Worm (Caenorhabditis elegans): Measurements from ENCODE around the gene R09F10.3.

Gene R09F10.3

DNA sequence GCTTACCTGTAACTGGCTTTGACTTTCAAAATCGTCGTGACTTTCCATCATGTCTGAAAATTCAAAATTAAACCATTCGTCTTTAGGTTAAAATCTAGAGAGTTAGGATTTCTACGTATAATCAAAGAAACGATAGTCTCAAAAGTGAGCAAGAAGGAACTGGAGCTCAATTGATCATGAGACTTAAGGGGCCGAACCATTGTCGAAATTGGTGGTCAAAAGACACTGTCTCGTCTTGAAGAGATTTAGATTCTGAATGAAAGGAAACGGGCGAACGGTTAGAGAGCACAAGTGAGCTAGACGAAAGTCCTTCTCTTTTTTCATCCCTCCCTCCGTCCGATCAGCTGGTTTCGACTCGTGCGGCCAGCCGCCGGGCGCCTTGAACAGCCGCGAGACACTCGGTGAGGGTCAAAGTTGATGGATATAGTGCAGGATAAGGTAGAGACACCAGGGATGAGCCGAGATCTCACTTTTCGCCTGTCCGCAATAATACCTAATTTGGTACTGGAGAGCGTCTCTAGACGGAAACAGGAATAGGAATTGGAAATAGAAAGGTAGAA is 33.2 kb upstream of the R09F10.3 start, which contains the start of gene M60.7:
Gene M60.7 (minus strand): TSS at position 51 of the 560 bp plus-strand sequence.
- TF ChIP-seq hlh-1 (tag; optimal IDR thresholded peaks at IDR 0.05), result no peak
- no peak for TF ChIP-seq mab-5 (tag; optimal IDR thresholded peaks at IDR 0.05)
- no peak for TF ChIP-seq snpc-4 (tag; optimal IDR thresholded peaks at IDR 0.05)

DNA sequence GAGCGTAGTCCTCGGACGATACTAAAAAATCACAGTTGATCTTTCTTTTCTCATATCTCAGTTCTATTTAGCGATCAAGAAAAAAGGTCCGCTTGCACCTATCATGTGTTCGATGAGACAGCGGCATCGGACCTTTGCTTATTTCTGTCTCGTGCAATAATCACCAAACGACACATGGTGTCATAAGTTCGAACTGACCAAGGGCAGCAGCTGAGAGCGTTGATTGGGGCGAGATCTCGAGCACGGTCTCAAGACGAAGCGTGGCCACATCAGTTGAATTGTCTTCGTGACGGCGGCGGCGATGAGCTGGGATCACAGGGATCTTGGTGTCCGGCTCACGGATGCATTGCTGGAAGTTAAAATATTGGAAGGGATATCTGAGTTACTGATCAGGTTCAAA is 31.7 kb upstream of the R09F10.3 start:
- peak; percentile 30 for TF ChIP-seq hlh-1 (tag; optimal IDR thresholded peaks at IDR 0.05)
- TF ChIP-seq nhr-76 (tag; optimal IDR thresholded peaks at IDR 0.05), result no peak
- no peak for TF ChIP-seq nhr-2 (tag; optimal IDR thresholded peaks at IDR 0.05)
- no peak for TF ChIP-seq mls-2 (tag; optimal IDR thresholded peaks at IDR 0.05)
- TF ChIP-seq ceh-83 (GFP tag; optimal IDR thresholded peaks at IDR 0.05), result no peak
- TF ChIP-seq pha-4 (tag; optimal IDR thresholded peaks at IDR 0.05), result no peak
- TF ChIP-seq bed-3 (GFP tag; optimal IDR thresholded peaks at IDR 0.05), result no peak
- no peak for TF ChIP-seq snpc-4 (tag; optimal IDR thresholded peaks at IDR 0.05)
- TF ChIP-seq zip-8 (tag; optimal IDR thresholded peaks at IDR 0.05), result no peak

DNA sequence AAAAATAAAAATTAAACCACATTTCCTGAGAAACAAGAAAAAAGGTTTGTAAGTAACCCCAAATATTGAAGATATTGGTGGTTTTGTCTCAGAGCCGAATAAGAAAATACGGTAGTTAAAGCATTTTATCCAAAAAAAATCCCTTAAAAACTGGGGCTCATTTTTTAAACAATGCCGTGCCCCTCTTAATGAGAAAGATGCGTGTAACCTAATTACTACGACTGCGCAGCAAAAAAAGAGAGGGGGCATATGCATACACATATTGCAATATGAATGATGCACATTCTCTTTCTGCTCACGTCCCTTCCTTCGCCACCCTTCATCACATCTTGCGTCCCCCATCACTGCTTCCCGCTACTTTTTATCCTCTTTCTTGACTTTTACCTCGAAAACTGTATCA is 26.3 kb upstream of the R09F10.3 start:
- TF ChIP-seq elt-1 (tag; optimal IDR thresholded peaks at IDR 0.05; ENCODE audit: borderline replicate concordance, insufficient read depth) (no peak), ces-1 (GFP tag; optimal IDR thresholded peaks at IDR 0.05) (peak; percentile 79)

DNA sequence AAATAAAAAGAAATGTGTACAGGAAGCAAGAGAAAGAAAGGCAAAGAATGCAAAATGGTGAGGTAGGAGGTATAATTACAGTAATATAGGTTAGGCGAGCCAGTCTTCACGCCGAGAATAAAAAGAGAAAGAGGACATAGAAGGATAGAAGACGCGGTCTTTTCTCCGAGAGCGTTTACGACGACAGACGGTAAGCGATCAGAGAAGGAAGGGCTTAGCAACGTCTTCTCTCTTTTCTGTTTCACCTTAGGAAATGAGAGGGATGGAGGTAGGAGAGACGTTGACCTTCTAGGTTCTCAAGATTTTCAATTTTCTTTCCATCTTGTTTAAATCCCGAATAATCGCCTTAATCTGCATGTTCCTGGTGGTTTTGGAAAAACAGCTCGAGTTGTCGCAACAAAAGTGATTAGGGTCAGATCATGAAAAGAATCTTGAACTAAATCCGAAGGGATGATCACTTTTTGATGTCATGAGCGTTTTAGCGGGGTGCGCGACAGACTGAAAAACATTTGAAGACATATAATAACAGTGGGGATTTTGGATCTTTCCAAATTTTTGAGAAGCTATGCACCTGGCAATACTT is 23.4 kb upstream of the R09F10.3 start, which contains the start of gene cutl-29:
Gene cutl-29 (minus strand): TSS at position 51 of the 583 bp plus-strand sequence.
- TF ChIP-seq ceh-43 (GFP tag; optimal IDR thresholded peaks at IDR 0.05) (no peak), ztf-11 (tag; optimal IDR thresholded peaks at IDR 0.05) (no peak), ces-1 (GFP tag; optimal IDR thresholded peaks at IDR 0.05) (no peak), unc-120 (tag; optimal IDR thresholded peaks at IDR 0.05; ENCODE audit: poor library complexity, severe bottlenecking) (no peak), lin-32 (GFP tag; optimal IDR thresholded peaks at IDR 0.05) (no peak), blmp-1 (tag; optimal IDR thresholded peaks at IDR 0.05) (no peak), drap-1 (GFP tag; optimal IDR thresholded peaks at IDR 0.05) (no peak), snpc-4 (tag; optimal IDR thresholded peaks at IDR 0.05) (no peak), sptf-1 (tag; optimal IDR thresholded peaks at IDR 0.05) (no peak), ham-2 (GFP tag; optimal IDR thresholded peaks at IDR 0.05) (no peak), nhr-12 (tag; optimal IDR thresholded peaks at IDR 0.05) (no peak), sem-2 (GFP tag; optimal IDR thresholded peaks at IDR 0.05) (no peak), M03D4.4 (tag; optimal IDR thresholded peaks at IDR 0.05) (no peak)

DNA sequence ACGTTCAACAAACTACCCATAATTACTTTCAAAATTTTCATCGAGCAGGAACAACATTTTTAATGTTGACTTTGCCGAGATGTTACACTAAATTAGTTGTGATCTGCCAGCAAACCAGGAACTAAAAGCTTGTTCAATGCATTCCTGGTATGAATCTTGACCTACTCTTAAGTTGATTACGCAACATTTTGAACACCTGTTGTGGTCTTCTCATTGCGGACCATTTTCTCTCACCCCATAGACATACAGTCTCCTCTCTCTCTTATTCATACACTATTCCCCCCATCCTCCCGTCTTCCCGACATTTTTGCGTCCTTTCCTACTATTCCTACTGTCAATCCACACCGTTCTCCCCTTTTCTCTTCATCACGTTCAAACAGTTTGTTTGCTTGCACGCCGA is 20.9 kb upstream of the R09F10.3 start:
- TF ChIP-seq zip-8 (tag; optimal IDR thresholded peaks at IDR 0.05), result peak; percentile 92
- no peak for TF ChIP-seq elt-3 (tag; optimal IDR thresholded peaks at IDR 0.05)
- no peak for TF ChIP-seq tbx-8 (GFP tag; optimal IDR thresholded peaks at IDR 0.05)
- no peak for TF ChIP-seq M03D4.4 (tag; optimal IDR thresholded peaks at IDR 0.05)
- peak; percentile 65 for TF ChIP-seq cnd-1 (tag; optimal IDR thresholded peaks at IDR 0.05)
- TF ChIP-seq blmp-1 (tag; optimal IDR thresholded peaks at IDR 0.05), result no peak
- TF ChIP-seq lin-32 (GFP tag; optimal IDR thresholded peaks at IDR 0.05), result peak; percentile 8
- TF ChIP-seq nhr-12 (tag; optimal IDR thresholded peaks at IDR 0.05), result no peak
- no peak for TF ChIP-seq elt-1 (tag; optimal IDR thresholded peaks at IDR 0.05; ENCODE audit: borderline replicate concordance, insufficient read depth)
- TF ChIP-seq drap-1 (GFP tag; optimal IDR thresholded peaks at IDR 0.05), result no peak
- TF ChIP-seq nhr-28 (tag; optimal IDR thresholded peaks at IDR 0.05), result no peak
- peak; percentile 51 for TF ChIP-seq hlh-1 (tag; optimal IDR thresholded peaks at IDR 0.05)
- TF ChIP-seq ceh-39 (tag; optimal IDR thresholded peaks at IDR 0.05), result no peak
- no peak for TF ChIP-seq unc-39 (tag; optimal IDR thresholded peaks at IDR 0.05)
- no peak for TF ChIP-seq nhr-2 (tag; optimal IDR thresholded peaks at IDR 0.05)
- TF ChIP-seq mep-1 (tag; optimal IDR thresholded peaks at IDR 0.05), result no peak
- no peak for TF ChIP-seq unc-120 (tag; optimal IDR thresholded peaks at IDR 0.05; ENCODE audit: poor library complexity, severe bottlenecking)
- no peak for TF ChIP-seq ztf-11 (tag; optimal IDR thresholded peaks at IDR 0.05)
- no peak for TF ChIP-seq lin-13 (tag; optimal IDR thresholded peaks at IDR 0.05)
- no peak for TF ChIP-seq bed-3 (GFP tag; optimal IDR thresholded peaks at IDR 0.05)
- no peak for TF ChIP-seq nhr-237 (tag; optimal IDR thresholded peaks at IDR 0.05)
- no peak for TF ChIP-seq ces-1 (GFP tag; optimal IDR thresholded peaks at IDR 0.05)
- TF ChIP-seq sem-2 (GFP tag; optimal IDR thresholded peaks at IDR 0.05), result no peak
- TF ChIP-seq mab-5 (tag; optimal IDR thresholded peaks at IDR 0.05), result no peak
- TF ChIP-seq mls-2 (tag; optimal IDR thresholded peaks at IDR 0.05), result no peak
- TF ChIP-seq sptf-1 (tag; optimal IDR thresholded peaks at IDR 0.05), result no peak
